Worm (Caenorhabditis elegans) whole organism, midembryonic: ENCODE measurements around the gene srz-37.

ENCODE experiments used
- T22C8.4 ChIP-seq: fragments of 200-800 bp; sonication (Bioruptor generic); IDR thresholded peaks from 2 replicates; pipeline ENCODE4 v1.3.6; 2022; ENCODE audit warnings: missing genetic modification characterization, missing compliant biosample characterization
- cog-1 ChIP-seq: sonication (generic microtip); optimal IDR thresholded peaks from 2 replicates; lab custom pipeline; 2016; ENCODE audit warnings: missing genetic modification characterization, missing compliant biosample characterization
- flt-1 ChIP-seq: fragments of 200-800 bp; sonication (Bioruptor generic); IDR thresholded peaks from 2 replicates; pipeline ENCODE4 v1.3.6; 2022; ENCODE audit warnings: missing genetic modification characterization, missing compliant biosample characterization
- klf-2 ChIP-seq: fragments of 200-800 bp; sonication (Bioruptor generic); conservative IDR thresholded peaks from 2 replicates; pipeline ENCODE4 v1.3.6; 2022; ENCODE audit warnings: missing genetic modification reagents, missing genetic modification characterization, missing compliant biosample characterization
- med-1 ChIP-seq: sonication (generic microtip); optimal IDR thresholded peaks from 2 replicates; lab custom pipeline; 2017; ENCODE audit warnings: missing genetic modification characterization, mild to moderate bottlenecking, missing compliant biosample characterization, antibody characterized with exemption, missing genetic modification reagents; ENCODE audit not compliant: insufficient read depth
- ref-1 ChIP-seq: fragments of 200-800 bp; sonication (Bioruptor generic); conservative IDR thresholded peaks from 2 replicates; pipeline ENCODE4 v1.3.6; 2022; ENCODE audit warnings: missing genetic modification reagents, missing genetic modification characterization, missing compliant biosample characterization
- tab-1 ChIP-seq: fragments of 200-800 bp; sonication (Bioruptor generic); IDR thresholded peaks from 2 replicates; pipeline ENCODE4 v1.3.6; 2022; ENCODE audit warnings: missing genetic modification characterization, missing compliant biosample characterization
- ztf-23 ChIP-seq: fragments of 200-800 bp; sonication (Bioruptor generic); IDR thresholded peaks from 2 replicates; pipeline ENCODE4 v1.3.6; 2022; ENCODE audit warnings: missing genetic modification reagents, missing genetic modification characterization, missing compliant biosample characterization
- ztf-29 ChIP-seq: fragments of 200-800 bp; sonication (Bioruptor generic); IDR thresholded peaks from 2 replicates; pipeline ENCODE4 v1.3.6; 2022; ENCODE audit warnings: missing genetic modification reagents, missing genetic modification characterization, missing compliant biosample characterization

srz-37 gene

ce11 chrIV:3481760-3482159 lies at the start of gene srz-37:
Gene srz-37 (minus strand): TSS chrIV:3481860.
- TF ChIP-seq cog-1 (tag; lab: Kevin White, UChicago) (no peak), med-1 (GFP tag; lab: Kevin White, UChicago) (no peak), T22C8.4 (GFP tag; lab: Robert Waterston, UW) (no peak), flt-1 (GFP tag; lab: Robert Waterston, UW) (no peak), klf-2 (no peak), ztf-29 (GFP tag; lab: Robert Waterston, UW) (no peak), ztf-23 (no peak), ref-1 (no peak), tab-1 (GFP tag; lab: Robert Waterston, UW) (no peak)

ce11 chrIV:3527878-3528277 lies 46.2 kb upstream of the srz-37 start:
- TF ChIP-seq flt-1 (GFP tag; lab: Robert Waterston, UW) (no peak), T22C8.4 (GFP tag; lab: Robert Waterston, UW) (peak; percentile 44; the same call in 1 of the 2 replicates)

DNA sequence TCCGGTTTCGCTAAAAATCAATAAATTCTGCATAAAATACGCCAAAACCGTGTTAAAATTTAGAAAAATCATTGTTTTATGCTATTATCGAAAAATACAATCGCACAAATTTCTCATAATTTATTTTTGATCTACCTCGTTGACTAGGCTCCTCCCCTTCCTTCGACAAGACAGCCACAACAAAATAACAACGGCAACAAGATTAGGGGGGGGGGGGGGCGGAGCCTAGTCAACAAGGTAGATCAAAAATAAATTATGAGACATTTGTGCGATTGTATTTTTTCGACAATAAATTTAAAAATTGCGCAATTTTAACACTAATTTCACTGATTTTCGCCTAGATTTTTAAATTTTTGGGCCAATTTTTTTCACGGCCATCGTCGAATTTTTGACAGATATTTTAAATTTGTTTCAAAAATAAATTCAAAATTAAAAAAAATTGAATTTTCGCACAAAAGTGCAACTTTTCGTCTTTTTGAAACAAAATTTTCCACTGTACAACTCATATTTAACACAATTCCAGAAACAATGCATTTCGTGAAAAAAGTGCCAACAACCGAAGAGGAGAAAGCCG lies 45.3 kb upstream of the srz-37 start, which contains the start of gene M57.2:
Gene M57.2, plus strand, starts transcription at position 524 of the 574 bp plus-strand sequence.
- TF ChIP-seq ztf-29 (GFP tag; lab: Robert Waterston, UW) (no peak), ztf-23 (no peak), T22C8.4 (GFP tag; lab: Robert Waterston, UW) (no peak)

- TF ChIP-seq med-1 (GFP tag; lab: Kevin White, UChicago) (no peak), tab-1 (GFP tag; lab: Robert Waterston, UW) (no peak), ztf-23 (no peak), T22C8.4 (GFP tag; lab: Robert Waterston, UW) (no peak)
These were observed 44.6 kb upstream of the srz-37 start for ce11 chrIV:3526144-3526797.

DNA sequence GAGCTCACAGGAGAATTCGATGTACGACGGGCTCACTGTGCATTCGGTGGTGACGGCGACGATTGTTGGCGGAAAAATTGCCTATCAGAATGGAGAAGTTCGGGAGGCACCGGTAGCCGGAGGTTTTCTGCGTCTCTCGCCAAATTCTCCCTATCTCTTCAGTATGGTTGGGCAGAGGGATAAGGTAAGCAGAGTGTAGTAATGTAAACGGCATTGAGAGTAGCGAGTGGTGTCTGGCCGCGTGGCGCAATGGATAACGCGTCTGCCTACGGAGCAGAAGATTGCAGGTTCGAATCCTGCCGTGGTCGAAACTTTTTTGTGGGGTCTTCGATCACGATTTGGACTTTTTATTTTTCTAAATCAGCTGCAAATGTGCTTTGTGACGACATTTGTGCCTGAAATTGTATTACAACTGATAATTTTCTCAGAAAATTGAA lies 42.9 kb upstream of the srz-37 start:
- TF ChIP-seq ztf-29 (GFP tag; lab: Robert Waterston, UW) (peak; percentile 74), klf-2 (peak; percentile 75), ref-1 (peak; percentile 82), tab-1 (GFP tag; lab: Robert Waterston, UW) (peak; percentile 92), ztf-23 (peak; percentile 90), flt-1 (GFP tag; lab: Robert Waterston, UW) (peak; percentile 95), med-1 (GFP tag; lab: Kevin White, UChicago) (peak; percentile 47), T22C8.4 (GFP tag; lab: Robert Waterston, UW) (peak; percentile 81), cog-1 (tag; lab: Kevin White, UChicago) (peak; percentile 69)

DNA sequence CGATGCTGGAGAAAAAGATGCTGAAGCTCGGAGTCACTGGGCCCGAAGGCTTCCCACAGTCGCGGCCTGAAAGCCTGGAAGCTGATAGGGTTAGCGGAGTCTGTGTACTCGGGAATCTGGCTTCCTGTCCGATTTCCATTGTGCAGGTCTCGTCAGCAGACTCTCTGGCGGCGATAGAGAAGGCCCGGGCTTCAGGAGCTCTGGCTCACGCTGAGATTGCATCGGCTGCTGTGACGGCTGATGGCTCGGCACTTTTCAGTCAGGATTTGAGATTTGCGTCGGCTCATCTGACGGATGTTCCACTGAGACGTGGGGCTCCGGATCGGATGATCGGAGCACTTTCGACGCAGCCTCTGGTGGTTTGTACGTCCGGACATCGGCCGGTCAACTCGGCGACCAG lies 41.8 kb upstream of the srz-37 start:
- TF ChIP-seq klf-2 (no peak), ztf-29 (GFP tag; lab: Robert Waterston, UW) (no peak), med-1 (GFP tag; lab: Kevin White, UChicago) (no peak)

DNA sequence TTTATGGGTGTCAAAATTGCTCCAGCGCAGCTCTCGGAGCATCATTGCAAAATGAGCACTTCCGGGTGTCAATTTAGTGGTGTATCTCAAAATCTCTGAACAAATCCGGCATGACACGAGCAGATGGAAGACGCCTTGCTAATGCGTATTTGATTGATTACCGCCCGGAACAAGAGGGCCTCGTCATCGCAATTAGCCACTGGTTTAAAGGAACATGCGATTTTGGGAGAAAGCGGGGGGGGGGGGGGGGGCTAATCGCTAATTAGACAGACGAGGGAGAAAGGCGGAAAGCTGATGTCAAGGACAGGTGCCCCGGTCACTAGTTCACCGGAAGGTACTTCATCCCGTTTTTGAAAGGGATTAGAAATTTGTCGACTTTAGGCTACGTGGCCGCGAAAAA lies 40.0 kb upstream of the srz-37 start:
- TF ChIP-seq flt-1 (GFP tag; lab: Robert Waterston, UW) (peak; percentile 41; the same call in 1 of the 2 replicates), ref-1 (no peak), ztf-29 (GFP tag; lab: Robert Waterston, UW) (no peak)

DNA sequence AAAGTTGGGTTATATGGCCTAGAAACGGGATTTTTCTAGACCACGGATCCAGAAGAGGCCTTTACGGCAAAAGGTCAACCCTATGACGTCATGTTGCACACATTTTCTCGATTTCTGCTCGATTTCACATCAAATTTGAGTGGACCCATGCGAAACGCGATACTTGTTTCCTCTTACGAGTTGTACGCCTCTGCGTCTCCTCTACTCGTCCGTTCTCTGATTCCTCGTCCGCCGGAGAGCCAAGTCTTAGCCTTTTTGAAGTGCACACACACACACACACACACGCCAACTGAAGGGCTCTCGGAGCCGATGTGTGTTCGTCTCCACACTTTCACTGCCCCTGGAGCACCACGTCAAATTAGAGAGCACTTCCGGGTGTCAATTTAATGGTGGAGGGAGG lies 39.3 kb upstream of the srz-37 start:
- TF ChIP-seq med-1 (GFP tag; lab: Kevin White, UChicago): no peak
- no peak for TF ChIP-seq tab-1 (GFP tag; lab: Robert Waterston, UW)
- TF ChIP-seq cog-1 (tag; lab: Kevin White, UChicago): peak; percentile 57
- no peak for TF ChIP-seq T22C8.4 (GFP tag; lab: Robert Waterston, UW)
- TF ChIP-seq flt-1 (GFP tag; lab: Robert Waterston, UW): 0 out of 2 replicates have a peak, but pooled peaks have one; percentile 49
- TF ChIP-seq ztf-23: no peak
- TF ChIP-seq klf-2: no peak
- no peak for TF ChIP-seq ref-1

ce11 chrIV:3520374-3520773 lies 38.7 kb upstream of the srz-37 start:
- no peak for TF ChIP-seq flt-1 (GFP tag; lab: Robert Waterston, UW)
- TF ChIP-seq tab-1 (GFP tag; lab: Robert Waterston, UW): no peak
- no peak for TF ChIP-seq klf-2
- TF ChIP-seq T22C8.4 (GFP tag; lab: Robert Waterston, UW): no peak
- TF ChIP-seq ztf-23: no peak
- no peak for TF ChIP-seq cog-1 (tag; lab: Kevin White, UChicago)
- TF ChIP-seq med-1 (GFP tag; lab: Kevin White, UChicago): no peak

DNA sequence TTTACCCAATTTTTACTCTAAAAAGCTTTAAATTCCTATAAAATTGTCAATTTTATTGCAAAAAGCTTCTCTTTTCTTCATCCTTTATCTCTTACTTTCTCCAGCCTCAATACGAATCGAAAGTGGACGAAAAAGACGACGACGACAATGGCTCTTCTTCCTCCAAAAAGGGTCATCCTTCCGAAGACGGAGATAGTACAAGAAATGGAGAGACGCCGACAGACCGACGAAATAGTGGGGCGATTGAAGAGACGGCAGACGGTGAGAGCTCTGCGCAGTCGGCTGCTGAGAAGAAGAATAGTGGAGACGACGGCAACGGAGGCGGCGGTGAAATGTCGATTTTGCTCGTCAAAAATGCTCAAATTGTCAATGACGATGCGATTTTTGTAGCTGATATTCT lies 37.7 kb upstream of the srz-37 start:
- TF ChIP-seq med-1 (GFP tag; lab: Kevin White, UChicago): no peak
- no peak for TF ChIP-seq T22C8.4 (GFP tag; lab: Robert Waterston, UW)

ce11 chrIV:3517582-3517981 lies 35.9 kb upstream of the srz-37 start:
- TF ChIP-seq klf-2 (no peak), ref-1 (no peak), ztf-23 (no peak), med-1 (GFP tag; lab: Kevin White, UChicago) (no peak), tab-1 (GFP tag; lab: Robert Waterston, UW) (no peak), flt-1 (GFP tag; lab: Robert Waterston, UW) (no peak), cog-1 (tag; lab: Kevin White, UChicago) (no peak), T22C8.4 (GFP tag; lab: Robert Waterston, UW) (no peak), ztf-29 (GFP tag; lab: Robert Waterston, UW) (no peak)
